Worm (Caenorhabditis elegans) whole organism, L3 larva: Measurements from ENCODE around the gene F19G12.9.

Experiments used
- ama-1 ChIP-seq: fragments of 150-350 bp; optimal IDR thresholded peaks from 2 replicates; lab custom pipeline; 2018
- ceh-16 ChIP-seq: sonication (generic microtip); optimal IDR thresholded peaks from 2 replicates; lab custom pipeline; 2017; ENCODE audit warnings: missing biosample characterization, missing genetic modification characterization
- ceh-28 ChIP-seq: fragments of 150-350 bp; optimal IDR thresholded peaks from 2 replicates; lab custom pipeline; 2014; ENCODE audit warnings: missing biosample characterization, missing genetic modification reagents, missing genetic modification characterization
- egl-5 ChIP-seq: fragments of 150-350 bp; optimal IDR thresholded peaks from 2 replicates; lab custom pipeline; 2017; ENCODE audit warnings: missing biosample characterization, missing genetic modification reagents, missing genetic modification characterization, inconsistent platforms
- nhr-11 ChIP-seq: fragments of 150-350 bp; optimal IDR thresholded peaks from 2 replicates; lab custom pipeline; 2014; ENCODE audit warnings: missing biosample characterization, missing genetic modification characterization
- nhr-237 ChIP-seq: fragments of 150-350 bp; optimal IDR thresholded peaks from 2 replicates; lab custom pipeline; 2014; ENCODE audit warnings: missing biosample characterization, missing genetic modification characterization
- nhr-28 ChIP-seq: fragments of 150-350 bp; optimal IDR thresholded peaks from 2 replicates; lab custom pipeline; 2014; ENCODE audit warnings: missing biosample characterization, missing genetic modification characterization
- sea-2 ChIP-seq: fragments of 150-350 bp; sonication (generic microtip); optimal IDR thresholded peaks from 4 replicates; lab custom pipeline; 2014; ENCODE audit warnings: missing biosample characterization, missing genetic modification reagents, missing genetic modification characterization
- unc-39 ChIP-seq: sonication (generic microtip); optimal IDR thresholded peaks from 4 replicates; lab custom pipeline; 2017; ENCODE audit warnings: missing biosample characterization, missing genetic modification characterization
- unc-62 ChIP-seq: fragments of 150-350 bp; sonication (generic microtip); optimal IDR thresholded peaks from 4 replicates; lab custom pipeline; 2014; ENCODE audit warnings: missing biosample characterization, missing genetic modification reagents, missing genetic modification characterization

- TF ChIP-seq sea-2 (GFP tag; lab: Kevin White, UChicago): no peak
- no peak for TF ChIP-seq unc-39 (tag; lab: Kevin White, UChicago)
- TF ChIP-seq egl-5 (tag; lab: Kevin White, UChicago): no peak
- no peak for TF ChIP-seq nhr-28
- no peak for TF ChIP-seq ceh-16
- TF ChIP-seq ama-1: no peak
- no peak for TF ChIP-seq unc-62 (GFP tag; lab: Kevin White, UChicago)
- TF ChIP-seq nhr-11 (tag; lab: Kevin White, UChicago): no peak
- no peak for TF ChIP-seq ceh-28 (tag; lab: Kevin White, UChicago)
- no peak for TF ChIP-seq nhr-237 (tag; lab: Kevin White, UChicago)
These were observed 7.4 kb downstream of the F19G12.9 start, which contains the start of gene F19G12.11 for ce11 chrX:1426425-1426824.
